Fruit fly (Drosophila melanogaster) whole organism, embryonic: ENCODE data around the gene SC35.

Experiments used
- Aef1 ChIP-seq: fragments of 200-800 bp; sonication (Bioruptor generic); IDR thresholded peaks from 3 replicates; pipeline ENCODE4 v1.3.6; 2022; ENCODE audit warnings: missing biosample characterization, missing genetic modification characterization
- Atf3 ChIP-seq: fragments of 200-800 bp; sonication (Bioruptor generic); optimal IDR thresholded peaks from 3 replicates; lab custom pipeline; 2016; ENCODE audit warnings: missing biosample characterization, missing genetic modification characterization
- Atf6 ChIP-seq: fragments of 200-800 bp; sonication (Bioruptor generic); IDR thresholded peaks from 2 replicates; pipeline ENCODE4 v1.3.6; 2022; ENCODE audit warnings: missing biosample characterization, missing genetic modification characterization
- BtbVII ChIP-seq: fragments of 200-800 bp; sonication (Bioruptor generic); optimal IDR thresholded peaks from 3 replicates; lab custom pipeline; 2017; ENCODE audit warnings: missing biosample characterization, mild to moderate bottlenecking, missing genetic modification characterization
- C15 ChIP-seq: fragments of 200-800 bp; sonication (Bioruptor generic); IDR thresholded peaks from 3 replicates; pipeline ENCODE4 v1.3.6; 2022; ENCODE audit warnings: missing biosample characterization, missing genetic modification characterization
- CG10274 ChIP-seq: fragments of 200-800 bp; sonication (Bioruptor generic); optimal IDR thresholded peaks from 3 replicates; lab custom pipeline; 2017; ENCODE audit warnings: missing biosample characterization, mild to moderate bottlenecking, missing genetic modification characterization
- CG10543 ChIP-seq: fragments of 200-800 bp; sonication (Bioruptor generic); optimal IDR thresholded peaks from 3 replicates; lab custom pipeline; 2017; ENCODE audit warnings: missing biosample characterization, mild to moderate bottlenecking, missing genetic modification characterization, moderate library complexity
- CG11247 ChIP-seq: fragments of 200-800 bp; sonication (Bioruptor generic); IDR thresholded peaks from 2 replicates; pipeline ENCODE4 v1.3.6; 2022; ENCODE audit warnings: missing biosample characterization, missing genetic modification characterization
- CG11696 ChIP-seq: fragments of 200-800 bp; sonication (Bioruptor generic); IDR thresholded peaks from 2 replicates; pipeline ENCODE4 v1.3.6; 2022; ENCODE audit warnings: missing biosample characterization, missing genetic modification characterization
- CG12659 ChIP-seq: fragments of 200-800 bp; sonication (Bioruptor generic); optimal IDR thresholded peaks from 3 replicates; lab custom pipeline; 2017; ENCODE audit warnings: mild to moderate bottlenecking, missing biosample characterization, missing genetic modification reagents, missing genetic modification characterization
- CG14050 ChIP-seq: fragments of 200-800 bp; sonication (Bioruptor generic); IDR thresholded peaks from 3 replicates; pipeline ENCODE4 v1.3.6; 2022; ENCODE audit warnings: missing biosample characterization, missing genetic modification characterization
- CG14710 ChIP-seq: fragments of 200-800 bp; sonication (Bioruptor generic); optimal IDR thresholded peaks from 3 replicates; lab custom pipeline; 2019; ENCODE audit warnings: missing biosample characterization, mild to moderate bottlenecking, missing genetic modification characterization, moderate library complexity
- CG14860 ChIP-seq: fragments of 200-800 bp; sonication (Bioruptor generic); IDR thresholded peaks from 3 replicates; pipeline ENCODE4 v1.3.6; 2022; ENCODE audit warnings: missing biosample characterization, missing genetic modification characterization; ENCODE audit not compliant: partially characterized antibody
- CG15514 ChIP-seq: fragments of 200-800 bp; sonication (Bioruptor generic); optimal IDR thresholded peaks from 3 replicates; lab custom pipeline; 2017; ENCODE audit warnings: missing biosample characterization, missing genetic modification characterization, mild to moderate bottlenecking, moderate library complexity, missing genetic modification reagents
- CG1647 ChIP-seq: fragments of 200-800 bp; sonication (Bioruptor generic); optimal IDR thresholded peaks from 3 replicates; lab custom pipeline; 2016; ENCODE audit warnings: missing biosample characterization, missing genetic modification characterization
- CG16815 ChIP-seq: fragments of 200-800 bp; sonication (Bioruptor generic); optimal IDR thresholded peaks from 3 replicates; lab custom pipeline; 2017; ENCODE audit warnings: missing biosample characterization, mild to moderate bottlenecking, missing genetic modification characterization
- CG17829 ChIP-seq: fragments of 200-800 bp; optimal IDR thresholded peaks from 2 replicates; lab custom pipeline; 2019; ENCODE audit warnings: missing biosample characterization, mild to moderate bottlenecking, missing genetic modification characterization, moderate library complexity
- CG17912 ChIP-seq: fragments of 200-800 bp; sonication (Bioruptor generic); optimal IDR thresholded peaks from 2 replicates; lab custom pipeline; 2018; ENCODE audit warnings: missing biosample characterization, mild to moderate bottlenecking, missing genetic modification characterization
- CG32772 ChIP-seq: fragments of 200-800 bp; sonication (Bioruptor generic); IDR thresholded peaks from 2 replicates; pipeline ENCODE4 v1.3.6; 2022; ENCODE audit warnings: missing biosample characterization, missing genetic modification characterization
- CG4617 ChIP-seq: fragments of 200-800 bp; sonication (Bioruptor generic); optimal IDR thresholded peaks from 3 replicates; lab custom pipeline; 2016; ENCODE audit warnings: missing biosample characterization, missing genetic modification characterization, borderline replicate concordance
- CG6654 ChIP-seq: fragments of 200-800 bp; sonication (Bioruptor generic); optimal IDR thresholded peaks from 2 replicates; lab custom pipeline; 2017; ENCODE audit warnings: missing biosample characterization, mild to moderate bottlenecking, missing genetic modification characterization
- CG7928 ChIP-seq: fragments of 200-800 bp; sonication (Bioruptor generic); optimal IDR thresholded peaks from 2 replicates; lab custom pipeline; 2017; ENCODE audit warnings: missing biosample characterization, mild to moderate bottlenecking, missing genetic modification characterization
- CG7963 ChIP-seq: fragments of 200-800 bp; sonication (Bioruptor generic); IDR thresholded peaks from 3 replicates; pipeline ENCODE4 v1.3.6; 2022; ENCODE audit warnings: missing biosample characterization, missing genetic modification characterization; ENCODE audit not compliant: partially characterized antibody
- CG9727 ChIP-seq: fragments of 200-800 bp; sonication (Bioruptor generic); optimal IDR thresholded peaks from 3 replicates; lab custom pipeline; 2017; ENCODE audit warnings: missing biosample characterization, mild to moderate bottlenecking, missing genetic modification characterization
- Doc2 ChIP-seq: fragments of 200-800 bp; sonication (Bioruptor generic); IDR thresholded peaks from 2 replicates; pipeline ENCODE4 v1.3.6; 2022; ENCODE audit warnings: missing biosample characterization, missing genetic modification characterization
- ERR ChIP-seq: fragments of 200-800 bp; sonication (Bioruptor generic); optimal IDR thresholded peaks from 2 replicates; lab custom pipeline; 2016; ENCODE audit warnings: missing biosample characterization, missing genetic modification characterization
- Eip74EF ChIP-seq, 2 experiments: fragments of 200-800 bp in 1 of 2; fragments of >200 bp in 1 of 2; sonication (Bioruptor generic) in 1 of 2; optimal IDR thresholded peaks; 2 replicates each; lab custom pipeline; 2017 to 2019; ENCODE audit warnings: missing biosample characterization in 2 of 2, missing genetic modification characterization in 2 of 2, mild to moderate bottlenecking in 1 of 2, moderate library complexity in 1 of 2
- Elba2 ChIP-seq: fragments of 200-800 bp; sonication (Bioruptor generic); optimal IDR thresholded peaks from 3 replicates; lab custom pipeline; 2016; ENCODE audit warnings: missing biosample characterization, missing genetic modification characterization
- Ets65A ChIP-seq: fragments of 200-800 bp; sonication (Bioruptor generic); peaks from one replicate; lab custom pipeline; 2016; ENCODE audit warnings: missing biosample characterization, missing genetic modification characterization
- H2.0 ChIP-seq: fragments of 200-800 bp; sonication (Bioruptor generic); IDR thresholded peaks from 2 replicates; pipeline ENCODE4 v1.3.6; 2022; ENCODE audit warnings: missing biosample characterization, missing genetic modification characterization
- HmgZ ChIP-seq: fragments of 200-800 bp; sonication (Bioruptor generic); optimal IDR thresholded peaks from 2 replicates; lab custom pipeline; 2018; ENCODE audit warnings: missing biosample characterization, mild to moderate bottlenecking, missing genetic modification characterization
- Hmx ChIP-seq: fragments of 200-800 bp; sonication (Bioruptor generic); optimal IDR thresholded peaks from 2 replicates; lab custom pipeline; 2016; ENCODE audit warnings: missing biosample characterization, missing genetic modification characterization
- Lhr ChIP-seq: fragments of 200-800 bp; sonication (Bioruptor generic); optimal IDR thresholded peaks from 3 replicates; lab custom pipeline; 2017; ENCODE audit warnings: mild to moderate bottlenecking, missing biosample characterization, missing genetic modification reagents, missing genetic modification characterization
- Meics ChIP-seq: fragments of 200-800 bp; sonication (Bioruptor generic); optimal IDR thresholded peaks from 2 replicates; lab custom pipeline; 2017; ENCODE audit warnings: missing biosample characterization, mild to moderate bottlenecking, missing genetic modification characterization
- bsh ChIP-seq, 2 experiments: fragments of 200-800 bp; sonication (Bioruptor generic); optimal IDR thresholded peaks; 2 replicates each; lab custom pipeline; 2017 to 2018; ENCODE audit warnings: mild to moderate bottlenecking in 2 of 2, missing biosample characterization in 2 of 2, missing genetic modification characterization in 2 of 2, moderate library complexity in 1 of 2
- cad ChIP-seq: fragments of >200 bp; optimal IDR thresholded peaks from 2 replicates; lab custom pipeline; 2017; ENCODE audit warnings: missing biosample characterization, missing genetic modification characterization
- dati ChIP-seq: fragments of 200-800 bp; sonication (Bioruptor generic); IDR thresholded peaks from 2 replicates; pipeline ENCODE4 v1.3.6; 2022; ENCODE audit warnings: missing biosample characterization, missing genetic modification characterization
- dm ChIP-seq: fragments of 200-800 bp; sonication (Bioruptor generic); optimal IDR thresholded peaks from 3 replicates; lab custom pipeline; 2016; ENCODE audit warnings: missing biosample characterization, missing genetic modification characterization
- hkb ChIP-seq, 2 experiments: fragments of 200-800 bp in 1 of 2; fragments of >200 bp in 1 of 2; sonication (Bioruptor generic) in 1 of 2; IDR thresholded peaks in 1 of 2; optimal IDR thresholded peaks in 1 of 2; 2 replicates each; pipeline versions ENCODE4 v1.3.6 to Lab custom; 2017 to 2022; ENCODE audit warnings: missing biosample characterization in 1 of 2, missing genetic modification characterization in 1 of 2
- jing ChIP-seq: fragments of 200-800 bp; sonication (Bioruptor generic); optimal IDR thresholded peaks from 2 replicates; lab custom pipeline; 2018; ENCODE audit warnings: missing biosample characterization, mild to moderate bottlenecking, missing genetic modification characterization
- mld ChIP-seq: fragments of 200-800 bp; sonication (Bioruptor generic); IDR thresholded peaks from 3 replicates; pipeline ENCODE4 v1.3.6; 2022; ENCODE audit warnings: missing biosample characterization, missing genetic modification characterization; ENCODE audit not compliant: partially characterized antibody
- nau ChIP-seq: fragments of 200-800 bp; sonication (Bioruptor generic); optimal IDR thresholded peaks from 3 replicates; lab custom pipeline; 2017; ENCODE audit warnings: missing biosample characterization, mild to moderate bottlenecking, missing genetic modification characterization, missing genetic modification reagents
- nom ChIP-seq: fragments of 200-800 bp; sonication (Bioruptor generic); optimal IDR thresholded peaks from 2 replicates; lab custom pipeline; 2017; ENCODE audit warnings: missing biosample characterization, missing genetic modification characterization, mild to moderate bottlenecking, moderate library complexity, missing genetic modification reagents
- sd ChIP-seq: fragments of 200-800 bp; sonication (Bioruptor generic); optimal IDR thresholded peaks from 3 replicates; lab custom pipeline; 2018; ENCODE audit warnings: missing biosample characterization, mild to moderate bottlenecking, missing genetic modification characterization, moderate library complexity
- seq ChIP-seq: fragments of 200-800 bp; sonication (Bioruptor generic); IDR thresholded peaks from 2 replicates; pipeline ENCODE4 v1.3.6; 2022; ENCODE audit warnings: missing biosample characterization, missing genetic modification characterization
- sim ChIP-seq: fragments of 200-800 bp; sonication (Bioruptor generic); IDR thresholded peaks from 2 replicates; pipeline ENCODE4 v1.3.6; 2022; ENCODE audit warnings: missing biosample characterization, missing genetic modification characterization
- ssp ChIP-seq: fragments of 200-800 bp; sonication (Bioruptor generic); IDR thresholded peaks from 2 replicates; pipeline ENCODE4 v1.3.6; 2022; ENCODE audit warnings: missing biosample characterization, missing genetic modification characterization
- sug ChIP-seq: fragments of 200-800 bp; optimal IDR thresholded peaks from 2 replicates; lab custom pipeline; 2019; ENCODE audit warnings: missing biosample characterization, mild to moderate bottlenecking, missing genetic modification characterization, moderate library complexity
- tgo ChIP-seq: fragments of 200-800 bp; sonication (Bioruptor generic); IDR thresholded peaks from 3 replicates; pipeline ENCODE4 v1.3.6; 2022; ENCODE audit warnings: missing biosample characterization, missing genetic modification characterization
- toy ChIP-seq: fragments of 200-800 bp; sonication (Bioruptor generic); IDR thresholded peaks from 2 replicates; pipeline ENCODE4 v1.3.6; 2022; ENCODE audit warnings: missing biosample characterization, missing genetic modification characterization
- zen ChIP-seq: fragments of 200-800 bp; sonication (Bioruptor generic); optimal IDR thresholded peaks from 3 replicates; lab custom pipeline; 2018; ENCODE audit warnings: missing biosample characterization, mild to moderate bottlenecking, missing genetic modification characterization, moderate library complexity

The SC35 gene

DNA sequence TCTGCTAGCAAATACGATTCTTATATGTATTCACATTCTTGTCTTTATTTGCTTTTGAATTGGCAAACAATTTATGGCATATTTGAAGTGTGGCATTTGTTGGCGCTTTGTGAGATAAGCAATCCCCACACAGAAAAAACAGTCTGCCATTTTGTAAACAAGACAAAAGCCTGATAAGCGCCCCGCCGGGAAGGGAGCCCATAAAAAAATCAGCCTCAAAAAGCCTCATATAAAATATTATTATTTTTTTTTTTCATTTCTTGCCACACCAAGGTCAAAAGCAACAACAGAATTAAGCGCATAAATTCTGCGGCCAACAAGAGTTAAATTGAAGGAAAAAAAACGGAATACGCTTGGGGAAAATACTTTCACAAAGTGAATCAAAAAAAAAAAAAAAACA lies 40.8 kb upstream of the SC35 start (continued):
- no peak for TF ChIP-seq CG14050 (GFP tag; lab: Robert Waterston, UW)
- peak; percentile 63 for TF ChIP-seq CG15514 (GFP tag; lab: Kevin White, UChicago)
- TF ChIP-seq Doc2 (GFP tag; lab: Robert Waterston, UW), result no peak
- peak; percentile 80 for TF ChIP-seq CG10543 (GFP tag; lab: Kevin White, UChicago)
- TF ChIP-seq Ets65A (GFP tag; lab: Kevin White, UChicago), result no peak
- peak; percentile 56 for TF ChIP-seq Meics (GFP tag; lab: Kevin White, UChicago)
- TF ChIP-seq seq (GFP tag; lab: Robert Waterston, UW), result no peak; the same call in 1 of the 2 replicates
- no peak for TF ChIP-seq bsh (GFP tag; optimal IDR thresholded peaks at IDR 0.05; lab: Kevin White, UChicago)
- no peak for TF ChIP-seq Eip74EF (GFP tag; optimal IDR thresholded peaks at IDR 0.05; lab: Kevin White, UChicago)
- TF ChIP-seq nom (GFP tag; lab: Kevin White, UChicago), result peak; percentile 28
- TF ChIP-seq CG11696 (GFP tag; lab: Robert Waterston, UW), result no peak
- TF ChIP-seq CG9727 (GFP tag; lab: Kevin White, UChicago), result peak; percentile 34
- TF ChIP-seq CG17829 (tag; lab: Kevin White, UChicago), result no peak
- peak; percentile 43 for TF ChIP-seq nau (GFP tag; lab: Kevin White, UChicago)
- no peak for TF ChIP-seq mld (GFP tag; lab: Robert Waterston, UW)
- no peak for TF ChIP-seq zen (tag; lab: Kevin White, UChicago)
- no peak for TF ChIP-seq CG17912 (GFP tag; lab: Kevin White, UChicago)
- no peak for TF ChIP-seq CG1647 (GFP tag; lab: Kevin White, UChicago)
- TF ChIP-seq Hmx (GFP tag; lab: Kevin White, UChicago), result no peak
- no peak for TF ChIP-seq dm (GFP tag; lab: Kevin White, UChicago)
- TF ChIP-seq ERR, result no peak
- no peak for TF ChIP-seq tgo (GFP tag; lab: Robert Waterston, UW)
- no peak for TF ChIP-seq Lhr (GFP tag; lab: Kevin White, UChicago)
- no peak for TF ChIP-seq Elba2
- peak; percentile 38 for TF ChIP-seq CG12659 (GFP tag; lab: Kevin White, UChicago)
- no peak for TF ChIP-seq C15
- no peak for TF ChIP-seq Atf3 (GFP tag; lab: Kevin White, UChicago)
- TF ChIP-seq toy (GFP tag; lab: Robert Waterston, UW), result no peak
- no peak for TF ChIP-seq CG7963
- no peak for TF ChIP-seq H2.0 (GFP tag; lab: Robert Waterston, UW)
- TF ChIP-seq CG7928 (GFP tag; lab: Kevin White, UChicago), result peak; percentile 12
- TF ChIP-seq ssp (GFP tag; lab: Robert Waterston, UW), result no peak
- peak; percentile 68 for TF ChIP-seq BtbVII (GFP tag; lab: Kevin White, UChicago)
- TF ChIP-seq CG4617 (GFP tag; lab: Kevin White, UChicago), result no peak
- no peak for TF ChIP-seq CG11247
- TF ChIP-seq CG10274 (GFP tag; lab: Kevin White, UChicago), result no peak
- TF ChIP-seq CG6654 (GFP tag; lab: Kevin White, UChicago), result no peak
- no peak for TF ChIP-seq Aef1 (GFP tag; lab: Robert Waterston, UW)
- TF ChIP-seq dati (GFP tag; lab: Robert Waterston, UW), result no peak
- TF ChIP-seq Atf6 (GFP tag; lab: Robert Waterston, UW), result peak; percentile 53; the same call in 1 of the 2 replicates
- peak; percentile 95 for TF ChIP-seq sd (tag; lab: Kevin White, UChicago)
- TF ChIP-seq sug (tag; lab: Kevin White, UChicago), result peak; percentile 78
- no peak for TF ChIP-seq CG16815 (GFP tag; lab: Kevin White, UChicago)
- TF ChIP-seq jing (GFP tag; lab: Kevin White, UChicago), result no peak
- no peak for TF ChIP-seq CG14710 (tag; lab: Kevin White, UChicago)
- no peak for TF ChIP-seq cad (GFP tag; lab: Kevin White, UChicago)
- no peak for TF ChIP-seq CG32772 (GFP tag; lab: Robert Waterston, UW)
- no peak for TF ChIP-seq CG14860 (GFP tag; lab: Robert Waterston, UW)
- 0 out of 2 replicates have a peak, but pooled peaks have one; percentile 16 for TF ChIP-seq sim (GFP tag; lab: Robert Waterston, UW)
- peak; percentile 49 for TF ChIP-seq HmgZ (tag; lab: Kevin White, UChicago)
- no peak for TF ChIP-seq hkb (optimal IDR thresholded peaks at IDR 0.05; lab: Kevin White, UChicago)
- TF ChIP-seq hkb (GFP tag; IDR thresholded peaks at IDR 0.05; lab: Robert Waterston, UW), result no peak
